Worm (Caenorhabditis elegans) whole organism, early embryonic: Measurements from ENCODE around the gene dod-6.

Experiments used
- B0310.2 ChIP-seq: sonication (generic microtip); optimal IDR thresholded peaks from 2 replicates; lab custom pipeline; 2016; ENCODE audit warnings: mild to moderate bottlenecking, missing genetic modification characterization, missing compliant biosample characterization
- aly-1 ChIP-seq: sonication (generic microtip); optimal IDR thresholded peaks from 2 replicates; lab custom pipeline; 2016; ENCODE audit warnings: missing genetic modification characterization, missing compliant biosample characterization
- ama-1 ChIP-seq: fragments of 150-350 bp; optimal IDR thresholded peaks from 2 replicates; lab custom pipeline; 2014
- ets-7 ChIP-seq: sonication (generic microtip); optimal IDR thresholded peaks from 2 replicates; lab custom pipeline; 2016; ENCODE audit warnings: missing genotype, missing genetic modification characterization, missing compliant biosample characterization
- flt-1 ChIP-seq: fragments of 200-800 bp; sonication (Bioruptor generic); IDR thresholded peaks from 2 replicates; pipeline ENCODE4 v1.3.6; 2022; ENCODE audit warnings: missing genetic modification characterization, missing compliant biosample characterization
- hmg-4 ChIP-seq: fragments of 200-800 bp; sonication (Bioruptor generic); optimal IDR thresholded peaks from 2 replicates; lab custom pipeline; 2018; ENCODE audit warnings: mild to moderate bottlenecking, missing genetic modification characterization, missing compliant biosample characterization
- pes-1 ChIP-seq: fragments of 200-800 bp; sonication (Bioruptor generic); IDR thresholded peaks from 2 replicates; pipeline ENCODE4 v1.3.6; 2022; ENCODE audit warnings: missing genetic modification reagents, missing genetic modification characterization, missing compliant biosample characterization
- sea-1 ChIP-seq: fragments of 200-800 bp; sonication (Bioruptor generic); conservative IDR thresholded peaks from 2 replicates; pipeline ENCODE4 v1.3.6; 2022; ENCODE audit warnings: missing genetic modification characterization, missing compliant biosample characterization
- tbx-11 ChIP-seq: fragments of 200-800 bp; sonication (Bioruptor generic); IDR thresholded peaks from 2 replicates; pipeline ENCODE4 v1.3.6; 2022; ENCODE audit warnings: missing genetic modification characterization, missing compliant biosample characterization
- tbx-37 ChIP-seq: fragments of 200-800 bp; sonication (Bioruptor generic); conservative IDR thresholded peaks from 2 replicates; pipeline ENCODE4 v1.3.6; 2022; ENCODE audit warnings: missing genetic modification reagents, missing genetic modification characterization, missing compliant biosample characterization
- tra-4 ChIP-seq: sonication (generic microtip); optimal IDR thresholded peaks from 2 replicates; lab custom pipeline; 2017; ENCODE audit warnings: missing genetic modification characterization, missing compliant biosample characterization

ce11 chrIII:10186160-10186559, 11.4 kb upstream of the dod-6 start, which contains the start of gene unc-47:
- TF ChIP-seq tbx-11: no peak
- TF ChIP-seq hmg-4 (GFP tag; lab: Kevin White, UChicago): no peak
- TF ChIP-seq sea-1 (GFP tag; lab: Robert Waterston, UW): no peak
- no peak for TF ChIP-seq ets-7
- TF ChIP-seq ama-1 (lab: Kevin White, UChicago): no peak
- TF ChIP-seq tra-4 (tag; lab: Kevin White, UChicago): no peak
- no peak for TF ChIP-seq flt-1
- no peak for TF ChIP-seq pes-1 (GFP tag; lab: Robert Waterston, UW)
- TF ChIP-seq B0310.2 (tag; lab: Kevin White, UChicago): no peak
- no peak for TF ChIP-seq tbx-37 (GFP tag; lab: Robert Waterston, UW)
- TF ChIP-seq aly-1 (tag; lab: Kevin White, UChicago): no peak
